Worm (Caenorhabditis elegans) whole organism, late embryonic: ENCODE measurements around the gene C47E12.13.

Source experiments
- C38D4.7 ChIP-seq: fragments of 200-800 bp; sonication (Bioruptor generic); optimal IDR thresholded peaks from 2 replicates; lab custom pipeline; 2018; ENCODE audit warnings: mild to moderate bottlenecking, missing genetic modification characterization, moderate library complexity, missing compliant biosample characterization
- F13H6.1 ChIP-seq: sonication (generic microtip); optimal IDR thresholded peaks from 2 replicates; lab custom pipeline; 2016; ENCODE audit warnings: missing genetic modification characterization, missing compliant biosample characterization
- T23F11.4 ChIP-seq: fragments of 200-800 bp; sonication (Bioruptor generic); optimal IDR thresholded peaks from 2 replicates; lab custom pipeline; 2018; ENCODE audit warnings: mild to moderate bottlenecking, missing genetic modification characterization, missing compliant biosample characterization
- Y22D7AL.16 ChIP-seq: sonication (generic microtip); optimal IDR thresholded peaks from 2 replicates; lab custom pipeline; 2016; ENCODE audit warnings: missing genetic modification characterization, missing compliant biosample characterization
- ceh-14 ChIP-seq: sonication (generic microtip); optimal IDR thresholded peaks from 2 replicates; lab custom pipeline; 2016; ENCODE audit warnings: missing genotype, missing genetic modification characterization, missing compliant biosample characterization
- ceh-19 ChIP-seq: fragments of 200-800 bp; sonication (Bioruptor generic); optimal IDR thresholded peaks from 2 replicates; lab custom pipeline; 2018; ENCODE audit warnings: mild to moderate bottlenecking, missing genetic modification characterization, missing compliant biosample characterization
- ceh-2 ChIP-seq: sonication (generic microtip); optimal IDR thresholded peaks from 2 replicates; lab custom pipeline; 2016; ENCODE audit warnings: missing genotype, missing genetic modification characterization, missing compliant biosample characterization
- ceh-22 ChIP-seq: sonication (generic microtip); optimal IDR thresholded peaks from 2 replicates; lab custom pipeline; 2017; ENCODE audit warnings: missing biosample characterization, missing genetic modification characterization
- ceh-24 ChIP-seq: sonication (generic microtip); optimal IDR thresholded peaks from 2 replicates; lab custom pipeline; 2016; ENCODE audit warnings: mild to moderate bottlenecking, missing genetic modification characterization, missing compliant biosample characterization
- ceh-48 ChIP-seq: sonication (generic microtip); optimal IDR thresholded peaks from 2 replicates; lab custom pipeline; 2016; ENCODE audit warnings: missing genetic modification characterization, inconsistent platforms, missing compliant biosample characterization
- ceh-6 ChIP-seq: fragments of 200-800 bp; sonication (Bioruptor generic); optimal IDR thresholded peaks from 2 replicates; lab custom pipeline; 2018; ENCODE audit warnings: mild to moderate bottlenecking, missing genetic modification characterization, missing compliant biosample characterization
- ceh-9 ChIP-seq: sonication (generic microtip); optimal IDR thresholded peaks from 2 replicates; lab custom pipeline; 2016; ENCODE audit warnings: mild to moderate bottlenecking, missing genetic modification characterization, inconsistent platforms, missing compliant biosample characterization
- dve-1 ChIP-seq: sonication (generic microtip); optimal IDR thresholded peaks from 2 replicates; lab custom pipeline; 2017; ENCODE audit warnings: antibody characterized with exemption, mild to moderate bottlenecking, missing genetic modification characterization, missing compliant biosample characterization
- elt-2 ChIP-seq: sonication (generic microtip); optimal IDR thresholded peaks from 2 replicates; lab custom pipeline; 2016; ENCODE audit warnings: missing genetic modification reagents, missing genetic modification characterization, missing compliant biosample characterization
- elt-4 ChIP-seq: sonication (generic microtip); optimal IDR thresholded peaks from 2 replicates; lab custom pipeline; 2016; ENCODE audit warnings: missing genetic modification characterization, missing compliant biosample characterization
- ets-4 ChIP-seq: sonication (generic microtip); optimal IDR thresholded peaks from 2 replicates; lab custom pipeline; 2016; ENCODE audit warnings: missing genetic modification characterization, missing compliant biosample characterization
- gmeb-2 ChIP-seq: sonication (generic microtip); optimal IDR thresholded peaks from 2 replicates; lab custom pipeline; 2016; ENCODE audit warnings: missing genetic modification characterization, inconsistent platforms, missing compliant biosample characterization
- hlh-13 ChIP-seq: fragments of 200-800 bp; sonication (Bioruptor generic); optimal IDR thresholded peaks from 2 replicates; lab custom pipeline; 2018; ENCODE audit warnings: mild to moderate bottlenecking, missing genetic modification characterization, missing compliant biosample characterization
- hlh-6 ChIP-seq: sonication (generic microtip); optimal IDR thresholded peaks from 2 replicates; lab custom pipeline; 2016; ENCODE audit warnings: missing genotype, missing genetic modification characterization, missing compliant biosample characterization
- lim-6 ChIP-seq: sonication (generic microtip); optimal IDR thresholded peaks from 2 replicates; lab custom pipeline; 2016; ENCODE audit warnings: missing genetic modification characterization, missing compliant biosample characterization
- madf-2 ChIP-seq: sonication (generic microtip); optimal IDR thresholded peaks from 2 replicates; lab custom pipeline; 2017; ENCODE audit warnings: missing genetic modification characterization, missing compliant biosample characterization
- nhr-11 ChIP-seq: fragments of 150-350 bp; optimal IDR thresholded peaks from 2 replicates; lab custom pipeline; 2014; ENCODE audit warnings: missing biosample characterization, missing genetic modification characterization
- nhr-232 ChIP-seq: sonication (generic microtip); optimal IDR thresholded peaks from 2 replicates; lab custom pipeline; 2016; ENCODE audit warnings: missing genetic modification characterization, missing compliant biosample characterization
- npax-4 ChIP-seq: sonication (generic microtip); optimal IDR thresholded peaks from 2 replicates; lab custom pipeline; 2016; ENCODE audit warnings: missing genetic modification characterization, missing compliant biosample characterization
- pag-3 ChIP-seq: sonication (generic microtip); optimal IDR thresholded peaks from 2 replicates; lab custom pipeline; 2016; ENCODE audit warnings: missing compliant biosample characterization, missing genetic modification characterization, borderline replicate concordance
- pat-9 ChIP-seq: fragments of 200-800 bp; sonication (Bioruptor generic); optimal IDR thresholded peaks from 2 replicates; lab custom pipeline; 2018; ENCODE audit warnings: mild to moderate bottlenecking, missing genetic modification characterization, moderate library complexity, missing compliant biosample characterization
- pax-1 ChIP-seq: fragments of 150-350 bp; optimal IDR thresholded peaks from 2 replicates; lab custom pipeline; 2014; ENCODE audit warnings: missing biosample characterization, missing genetic modification characterization
- pha-2 ChIP-seq: sonication (generic microtip); optimal IDR thresholded peaks from 2 replicates; lab custom pipeline; 2017; ENCODE audit warnings: mild to moderate bottlenecking, missing genetic modification characterization, missing compliant biosample characterization
- pha-4 ChIP-seq: fragments of 150-350 bp; optimal IDR thresholded peaks from 2 replicates; lab custom pipeline; 2018; ENCODE audit warnings: missing biosample characterization, missing genetic modification reagents, missing genetic modification characterization
- pqm-1 ChIP-seq: sonication (generic microtip); optimal IDR thresholded peaks from 2 replicates; lab custom pipeline; 2016; ENCODE audit warnings: missing genetic modification characterization, missing compliant biosample characterization
- pros-1 ChIP-seq: fragments of 150-350 bp; optimal IDR thresholded peaks from 2 replicates; lab custom pipeline; 2014; ENCODE audit warnings: missing biosample characterization, missing genetic modification reagents, missing genetic modification characterization
- rnt-1 ChIP-seq: sonication (generic microtip); optimal IDR thresholded peaks from 2 replicates; lab custom pipeline; 2016; ENCODE audit warnings: missing genetic modification characterization, missing compliant biosample characterization
- tbx-2 ChIP-seq: sonication (generic microtip); optimal IDR thresholded peaks from 2 replicates; lab custom pipeline; 2016; ENCODE audit warnings: missing genetic modification characterization, missing compliant biosample characterization
- ttx-3 ChIP-seq: sonication (generic microtip); optimal IDR thresholded peaks from 2 replicates; lab custom pipeline; 2016; ENCODE audit warnings: missing genetic modification reagents, missing genetic modification characterization, missing compliant biosample characterization
- unc-42 ChIP-seq: sonication (generic microtip); optimal IDR thresholded peaks from 2 replicates; lab custom pipeline; 2016; ENCODE audit warnings: missing genotype, missing genetic modification characterization, missing compliant biosample characterization
- unc-55 ChIP-seq: sonication (generic microtip); optimal IDR thresholded peaks from 2 replicates; lab custom pipeline; 2017; ENCODE audit warnings: missing biosample characterization, missing genetic modification reagents, missing genetic modification characterization
- unc-86 ChIP-seq: sonication (generic microtip); optimal IDR thresholded peaks from 2 replicates; lab custom pipeline; 2016; ENCODE audit warnings: missing genetic modification characterization, missing compliant biosample characterization
- ztf-16 ChIP-seq: sonication (generic microtip); optimal IDR thresholded peaks from 2 replicates; lab custom pipeline; 2017; ENCODE audit warnings: missing genetic modification characterization, missing compliant biosample characterization

The C47E12.13 gene

DNA sequence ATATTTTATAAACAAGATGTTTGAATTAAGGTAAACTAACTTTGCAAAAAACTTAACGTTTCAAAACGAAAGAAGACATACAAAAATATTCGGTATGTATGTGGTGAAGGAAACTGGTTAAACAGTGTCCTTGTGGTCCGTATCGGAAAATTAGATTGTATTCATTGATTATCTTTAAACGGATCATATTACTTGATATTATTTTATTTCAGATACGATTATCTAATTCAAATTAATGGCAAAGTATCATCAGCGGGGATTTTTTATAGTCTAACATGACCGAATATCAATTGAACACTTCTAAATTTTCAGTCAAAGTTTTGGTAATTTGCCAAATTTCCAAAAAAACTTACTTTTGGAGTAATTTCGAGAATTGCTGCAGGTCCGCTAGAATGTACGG lies at the start of gene C47E12.13:
Gene C47E12.13, minus strand, starts transcription at position 101 of the 400 bp plus-strand sequence.
- TF ChIP-seq elt-4 (tag; lab: Kevin White, UChicago) (no peak), ets-4 (tag; lab: Kevin White, UChicago) (no peak), hlh-13 (no peak), ceh-2 (no peak), pha-4 (tag; lab: Kevin White, UChicago) (no peak), ceh-22 (tag; lab: Kevin White, UChicago) (no peak), nhr-232 (tag; lab: Kevin White, UChicago) (no peak), pros-1 (tag; lab: Kevin White, UChicago) (no peak), elt-2 (no peak), Y22D7AL.16 (tag; lab: Kevin White, UChicago) (no peak), F13H6.1 (tag; lab: Kevin White, UChicago) (no peak), ceh-6 (GFP tag; lab: Kevin White, UChicago) (no peak), unc-86 (tag; lab: Kevin White, UChicago) (no peak), ttx-3 (no peak), pqm-1 (tag; lab: Kevin White, UChicago) (no peak), ceh-48 (tag; lab: Kevin White, UChicago) (no peak), hlh-6 (tag; lab: Kevin White, UChicago) (no peak), tbx-2 (tag; lab: Kevin White, UChicago) (no peak), rnt-1 (tag; lab: Kevin White, UChicago) (no peak)

DNA sequence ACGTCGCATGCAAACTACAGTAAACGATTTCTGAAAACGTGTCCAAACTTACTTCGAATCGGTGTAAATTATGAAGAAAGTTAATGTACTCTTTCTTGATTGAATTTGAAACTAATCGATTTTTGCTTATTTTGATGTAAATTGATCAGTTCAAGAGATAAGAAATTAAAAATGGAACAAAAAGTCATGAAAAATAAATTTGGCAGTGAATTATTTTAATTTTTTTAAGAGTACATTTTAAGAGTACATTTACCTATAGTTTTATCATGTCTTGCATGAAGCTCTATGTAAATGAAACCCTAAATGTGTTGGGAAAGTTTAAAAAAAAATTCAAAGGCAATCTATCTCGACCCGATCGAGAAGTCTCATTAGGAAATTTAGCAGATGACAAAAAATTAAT lies 49.4 kb upstream of the C47E12.13 start, which contains the start of gene T04B2.7:
Gene T04B2.7, minus strand, starts transcription at position 101 of the 400 bp plus-strand sequence.
- TF ChIP-seq C38D4.7 (GFP tag; lab: Kevin White, UChicago) (no peak), F13H6.1 (tag; lab: Kevin White, UChicago) (no peak), pqm-1 (tag; lab: Kevin White, UChicago) (no peak), tbx-2 (tag; lab: Kevin White, UChicago) (no peak), madf-2 (tag; lab: Kevin White, UChicago) (no peak), pat-9 (tag; lab: Kevin White, UChicago) (no peak), pax-1 (no peak), ceh-6 (GFP tag; lab: Kevin White, UChicago) (no peak), ceh-22 (tag; lab: Kevin White, UChicago) (no peak), unc-86 (tag; lab: Kevin White, UChicago) (no peak), hlh-13 (no peak), ceh-19 (GFP tag; lab: Kevin White, UChicago) (no peak), ceh-14 (tag; lab: Kevin White, UChicago) (no peak), ceh-9 (tag; lab: Kevin White, UChicago) (no peak), nhr-11 (tag; lab: Kevin White, UChicago) (no peak), npax-4 (tag; lab: Kevin White, UChicago) (no peak)

DNA sequence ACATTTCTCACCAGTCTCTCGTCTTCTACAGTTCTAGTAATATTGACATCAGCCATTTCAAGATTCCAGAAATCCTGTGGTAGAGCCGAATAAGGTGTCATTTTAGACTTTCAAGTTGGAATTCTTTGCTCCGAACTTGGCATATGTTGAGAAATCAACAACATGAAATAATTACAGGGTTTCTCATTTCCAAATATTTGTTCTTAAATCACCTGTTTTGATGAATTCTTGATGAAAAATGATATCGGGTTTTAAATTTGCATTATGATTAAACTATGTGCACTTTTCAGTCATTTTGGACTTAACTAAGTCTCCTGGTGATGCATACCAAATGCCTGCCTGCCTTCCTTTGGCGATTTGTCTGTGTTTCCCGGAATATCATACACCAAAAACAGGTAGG lies 46.9 kb upstream of the C47E12.13 start, which contains the start of gene srv-12:
Gene srv-12, minus strand, starts transcription at position 101 of the 400 bp plus-strand sequence.
- TF ChIP-seq T23F11.4, result no peak
- no peak for TF ChIP-seq ceh-24
- TF ChIP-seq pha-4 (tag; lab: Kevin White, UChicago), result no peak

DNA sequence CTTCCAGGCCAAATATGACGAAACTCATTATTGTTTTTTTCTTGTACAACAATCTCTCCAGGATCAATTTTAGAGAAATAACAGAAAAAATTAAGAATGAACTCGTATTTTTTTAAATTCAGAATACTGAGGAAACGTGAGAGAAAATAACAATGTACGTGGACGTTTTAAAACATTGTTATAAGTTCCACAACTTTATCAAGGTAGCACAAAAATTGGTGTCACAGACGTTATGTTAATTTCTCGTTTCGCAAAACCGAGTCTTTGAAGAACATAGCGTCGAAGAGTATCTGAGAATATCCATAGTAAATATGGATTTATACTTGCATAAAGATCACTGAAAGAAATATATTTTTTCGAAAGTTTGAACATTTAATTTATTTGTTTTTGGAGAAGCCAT lies 44.4 kb upstream of the C47E12.13 start, which contains the start of gene T04B2.8:
Gene T04B2.8, minus strand, starts transcription at position 101 of the 400 bp plus-strand sequence.
- TF ChIP-seq pag-3 (tag; lab: Kevin White, UChicago) (no peak), madf-2 (tag; lab: Kevin White, UChicago) (no peak), ztf-16 (tag; lab: Kevin White, UChicago) (no peak), gmeb-2 (tag; lab: Kevin White, UChicago) (no peak), pat-9 (tag; lab: Kevin White, UChicago) (no peak), ceh-22 (tag; lab: Kevin White, UChicago) (no peak), ceh-9 (tag; lab: Kevin White, UChicago) (no peak), unc-42 (tag; lab: Kevin White, UChicago) (no peak), unc-55 (GFP tag; lab: Kevin White, UChicago) (no peak), dve-1 (tag; lab: Kevin White, UChicago) (no peak), elt-2 (no peak), ttx-3 (no peak), pha-2 (tag; lab: Kevin White, UChicago) (no peak), ceh-2 (no peak), lim-6 (no peak)
- TF ChIP-seq, all 69 proteins: peak for 0
